Worm (Caenorhabditis elegans): Measurements from ENCODE around the gene srv-7.

Gene srv-7

DNA sequence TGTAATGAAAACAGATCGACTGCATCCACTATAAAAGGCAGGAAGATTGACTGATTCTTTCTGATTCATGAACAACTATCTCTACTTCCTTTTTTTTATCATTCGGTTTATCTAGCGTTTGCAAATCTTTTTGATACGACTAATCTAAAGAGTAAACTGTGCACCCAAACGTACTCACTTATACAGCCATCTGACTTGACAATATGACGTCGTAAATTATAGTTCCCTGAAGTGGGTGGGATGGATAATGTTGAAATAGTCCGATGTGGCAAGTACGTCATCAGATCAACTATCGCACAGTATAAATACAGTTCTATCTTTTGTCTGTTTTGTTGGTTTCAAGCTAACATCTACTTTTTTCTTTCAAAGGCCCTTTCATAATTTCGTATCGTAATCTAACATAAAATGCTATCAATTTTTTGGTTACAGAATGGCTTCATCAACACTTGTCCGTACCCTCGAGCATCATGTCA is 797 bp downstream of the srv-7 start, which contains the start of gene T22B7.3:
Gene T22B7.3, plus strand, starts transcription at position 423 of the 473 bp plus-strand sequence.
- TF ChIP-seq nhr-28 (tag; optimal IDR thresholded peaks at IDR 0.05) (no peak), ceh-43 (GFP tag; optimal IDR thresholded peaks at IDR 0.05) (no peak), blmp-1 (tag; optimal IDR thresholded peaks at IDR 0.05) (no peak), nhr-12 (tag; optimal IDR thresholded peaks at IDR 0.05) (no peak), snpc-4 (tag; optimal IDR thresholded peaks at IDR 0.05) (no peak), lsy-2 (tag; optimal IDR thresholded peaks at IDR 0.05) (no peak), sem-2 (GFP tag; optimal IDR thresholded peaks at IDR 0.05) (no peak)

DNA sequence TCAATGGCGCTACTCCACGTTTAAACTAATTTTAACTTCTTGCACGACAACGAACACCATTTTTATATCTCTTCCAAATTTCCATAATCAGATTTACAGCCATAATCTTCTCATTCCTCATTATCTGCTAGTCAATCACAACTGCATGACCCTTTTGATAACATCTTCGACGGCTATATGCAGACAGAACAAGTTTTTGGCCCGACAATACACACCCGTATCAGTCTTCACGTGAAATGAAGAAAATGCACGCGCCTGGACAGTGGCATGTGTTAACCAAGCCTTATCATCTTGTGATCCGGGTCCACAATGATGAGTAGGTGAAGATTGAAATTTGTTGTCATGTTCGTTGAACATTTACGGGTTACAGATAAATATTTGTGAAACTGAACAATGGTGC is 2.2 kb downstream of the srv-7 start:
- TF ChIP-seq elt-3 (tag; optimal IDR thresholded peaks at IDR 0.05) (peak; percentile 24), elt-1 (tag; optimal IDR thresholded peaks at IDR 0.05; ENCODE audit: borderline replicate concordance, insufficient read depth) (peak; percentile 86), snpc-4 (tag; optimal IDR thresholded peaks at IDR 0.05) (no peak)

DNA sequence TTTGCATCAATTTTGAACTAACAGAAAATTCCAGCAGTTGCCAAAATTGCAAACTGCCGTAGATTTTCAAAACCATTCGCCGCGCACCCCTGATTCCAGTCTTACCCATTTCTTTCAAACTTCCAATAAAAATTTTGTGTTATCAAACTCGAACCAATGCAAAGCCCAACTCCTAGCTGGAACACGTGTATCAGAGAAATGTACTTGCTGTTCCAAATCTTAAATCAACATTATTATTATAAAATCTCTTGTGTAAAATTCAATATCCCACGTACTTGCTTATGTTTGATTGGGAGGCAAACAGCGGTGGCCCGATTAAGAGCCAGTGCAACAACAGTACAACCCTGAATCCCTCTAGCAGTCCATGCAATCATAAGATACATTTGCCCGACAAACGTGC is 3.7 kb downstream of the srv-7 start:
- TF ChIP-seq nhr-237 (tag; optimal IDR thresholded peaks at IDR 0.05) (no peak), drap-1 (GFP tag; optimal IDR thresholded peaks at IDR 0.05) (no peak), unc-39 (tag; optimal IDR thresholded peaks at IDR 0.05) (no peak), mab-5 (tag; optimal IDR thresholded peaks at IDR 0.05) (no peak), tbx-8 (GFP tag; optimal IDR thresholded peaks at IDR 0.05) (no peak), M03D4.4 (tag; optimal IDR thresholded peaks at IDR 0.05) (no peak), hlh-1 (tag; optimal IDR thresholded peaks at IDR 0.05) (no peak), elt-3 (tag; optimal IDR thresholded peaks at IDR 0.05) (no peak), zip-8 (tag; optimal IDR thresholded peaks at IDR 0.05) (no peak), nhr-12 (tag; optimal IDR thresholded peaks at IDR 0.05) (no peak), mep-1 (tag; optimal IDR thresholded peaks at IDR 0.05) (no peak), snpc-4 (tag; optimal IDR thresholded peaks at IDR 0.05) (no peak), lin-13 (tag; optimal IDR thresholded peaks at IDR 0.05) (no peak), nhr-76 (tag; optimal IDR thresholded peaks at IDR 0.05) (no peak), elt-1 (tag; optimal IDR thresholded peaks at IDR 0.05; ENCODE audit: borderline replicate concordance, insufficient read depth) (no peak), bed-3 (GFP tag; optimal IDR thresholded peaks at IDR 0.05) (no peak)

DNA sequence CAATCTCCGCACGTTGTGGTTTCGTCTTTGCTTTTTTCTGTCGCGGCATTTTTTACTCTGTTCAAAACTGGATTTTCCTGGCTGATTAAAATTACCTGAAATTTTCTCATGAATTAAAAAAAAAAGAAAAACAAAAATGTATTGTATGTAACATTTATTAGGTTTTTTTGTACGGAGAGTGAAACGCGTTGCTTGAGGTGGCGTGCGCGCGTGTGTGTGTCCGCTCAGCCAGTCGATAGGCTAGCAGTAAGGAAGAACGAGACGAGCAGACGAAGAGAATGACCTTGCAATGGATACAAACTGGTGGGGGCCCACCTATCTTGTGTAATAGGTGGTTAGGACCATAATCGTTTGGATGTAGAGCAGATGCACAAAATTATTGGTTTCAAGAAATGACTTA is 6.5 kb downstream of the srv-7 start, which contains the start of gene T22B7.4:
Gene T22B7.4, minus strand, starts transcription at position 101 of the 400 bp plus-strand sequence.
- TF ChIP-seq flh-1 (GFP tag; optimal IDR thresholded peaks at IDR 0.05) (no peak), nhr-2 (tag; optimal IDR thresholded peaks at IDR 0.05) (peak; percentile 32), elt-1 (tag; optimal IDR thresholded peaks at IDR 0.05; ENCODE audit: borderline replicate concordance, insufficient read depth) (no peak)

DNA sequence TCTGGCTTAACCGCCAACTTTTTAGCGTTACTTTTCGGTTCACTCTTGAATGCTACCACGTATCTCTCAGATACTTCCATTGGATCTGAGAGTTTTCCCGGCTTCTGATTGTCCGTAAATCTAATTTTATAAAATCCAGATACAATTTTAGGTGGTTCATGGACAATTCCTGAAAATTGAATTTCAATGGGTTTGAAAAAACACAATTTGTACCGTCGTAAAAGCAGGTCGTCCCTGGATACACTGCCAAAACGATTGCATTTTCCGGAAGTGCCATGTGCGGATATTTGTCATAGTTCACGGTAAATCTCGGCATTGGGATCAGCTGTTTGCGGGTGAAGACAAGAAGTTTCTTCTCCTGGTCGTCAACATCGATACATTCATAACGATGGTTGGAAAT is 8.2 kb downstream of the srv-7 start:
- TF ChIP-seq cnd-1 (tag; optimal IDR thresholded peaks at IDR 0.05), result no peak
- no peak for TF ChIP-seq mab-5 (tag; optimal IDR thresholded peaks at IDR 0.05)
- no peak for TF ChIP-seq ham-2 (GFP tag; optimal IDR thresholded peaks at IDR 0.05)
- no peak for TF ChIP-seq pha-4 (tag; optimal IDR thresholded peaks at IDR 0.05)
- TF ChIP-seq elt-3 (tag; optimal IDR thresholded peaks at IDR 0.05), result no peak
- no peak for TF ChIP-seq nhr-237 (tag; optimal IDR thresholded peaks at IDR 0.05)
- no peak for TF ChIP-seq ces-1 (GFP tag; optimal IDR thresholded peaks at IDR 0.05)
- no peak for TF ChIP-seq unc-39 (tag; optimal IDR thresholded peaks at IDR 0.05)
- TF ChIP-seq lsy-2 (tag; optimal IDR thresholded peaks at IDR 0.05), result no peak
- no peak for TF ChIP-seq ceh-83 (GFP tag; optimal IDR thresholded peaks at IDR 0.05)
- no peak for TF ChIP-seq ceh-43 (GFP tag; optimal IDR thresholded peaks at IDR 0.05)
- TF ChIP-seq tbx-8 (GFP tag; optimal IDR thresholded peaks at IDR 0.05), result no peak
- TF ChIP-seq drap-1 (GFP tag; optimal IDR thresholded peaks at IDR 0.05), result no peak

DNA sequence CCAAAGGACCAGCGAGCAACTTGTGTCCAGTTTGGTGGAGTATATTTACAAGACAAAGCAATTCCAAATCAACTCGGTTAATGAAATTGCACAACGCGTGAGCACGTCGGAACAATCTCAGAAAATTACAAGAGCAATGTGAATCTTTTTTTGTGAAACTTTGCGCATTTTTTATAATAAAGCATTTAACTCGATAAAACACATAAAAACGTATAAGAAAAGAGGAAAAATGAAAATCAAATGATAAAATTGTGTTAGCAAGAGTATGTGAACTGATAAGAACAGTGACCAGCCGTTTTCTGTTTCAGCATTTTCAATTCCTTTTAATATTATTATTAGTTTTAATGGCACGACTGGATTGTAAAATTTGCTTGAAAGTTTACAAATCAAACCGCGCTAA is 16.2 kb downstream of the srv-7 start, which contains the start of gene T22B7.8:
Gene T22B7.8, plus strand, starts transcription at position 301 of the 400 bp plus-strand sequence.
- TF ChIP-seq ztf-11 (tag; optimal IDR thresholded peaks at IDR 0.05), result no peak
- no peak for TF ChIP-seq nhr-237 (tag; optimal IDR thresholded peaks at IDR 0.05)
- TF ChIP-seq blmp-1 (tag; optimal IDR thresholded peaks at IDR 0.05), result no peak

Measured in whole organism, mixed stage, embryonic.